Fruit fly (Drosophila melanogaster) S2 (cell line): ENCODE data around the gene pkaap.

ENCODE experiments used
- CG8478 ChIP-seq: fragments of >200 bp; optimal IDR thresholded peaks from 2 replicates; lab custom pipeline; 2018
- CTCF ChIP-seq, 2 experiments: fragments of >200 bp; optimal IDR thresholded peaks; 2 replicates each; lab custom pipeline; 2018

DNA sequence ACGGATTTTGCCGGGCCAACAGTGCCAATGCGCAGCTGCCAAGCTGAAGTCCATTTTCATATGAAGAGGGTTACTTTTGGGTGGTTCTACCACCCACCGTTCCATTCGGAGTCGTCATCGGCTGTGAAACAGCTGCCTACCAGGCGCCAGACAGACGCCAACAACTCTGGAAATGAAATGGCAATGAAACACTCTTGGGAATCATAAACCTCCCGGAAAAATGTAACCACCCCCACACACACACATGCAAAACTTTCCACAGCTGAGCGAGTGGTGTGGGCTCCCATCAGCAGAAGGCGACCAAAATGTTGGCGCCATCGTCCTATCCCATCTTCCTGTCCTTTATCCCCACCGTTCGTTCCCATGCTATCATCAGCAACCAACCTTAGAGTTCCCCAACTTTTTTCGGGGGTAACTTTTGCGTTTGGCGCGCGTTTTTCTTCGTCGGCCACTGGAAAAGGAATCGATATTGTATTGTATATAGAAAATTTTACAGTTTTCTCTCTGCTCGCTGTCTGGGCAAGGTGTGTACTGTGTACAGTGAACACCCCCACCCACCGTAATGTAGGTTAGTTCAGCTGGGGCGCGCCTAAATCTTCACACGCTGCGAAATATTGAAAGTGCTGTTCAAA, 12.8 kb upstream of the pkaap start:
- no peak for TF ChIP-seq CTCF (optimal IDR thresholded peaks at IDR 0.05; lab: Kevin White, UChicago)
- TF ChIP-seq CG8478 (lab: Kevin White, UChicago), result no peak
